Worm (Caenorhabditis elegans) whole organism, young adult: ENCODE results near the gene M03A1.8.

Experiments
- B0261.1 ChIP-seq: sonication (generic microtip); optimal IDR thresholded peaks from 2 replicates; lab custom pipeline; 2016; ENCODE audit warnings: mild to moderate bottlenecking, missing genetic modification characterization, moderate library complexity, missing compliant biosample characterization
- C06A6.2 ChIP-seq: fragments of 200-800 bp; sonication (Bioruptor generic); conservative IDR thresholded peaks from 2 replicates; pipeline ENCODE4 v1.3.6; 2022; ENCODE audit warnings: missing genetic modification characterization, missing compliant biosample characterization
- F22D6.2 ChIP-seq: sonication (generic microtip); optimal IDR thresholded peaks from 2 replicates; lab custom pipeline; 2016; ENCODE audit warnings: mild to moderate bottlenecking, missing genetic modification characterization, missing compliant biosample characterization
- F37B4.10 ChIP-seq: fragments of 200-800 bp; sonication (Bioruptor generic); IDR thresholded peaks from 2 replicates; pipeline ENCODE4 v1.3.6; 2022; ENCODE audit warnings: missing genetic modification characterization, missing compliant biosample characterization
- F57C9.4 ChIP-seq: sonication (generic microtip); optimal IDR thresholded peaks from 2 replicates; lab custom pipeline; 2017; ENCODE audit warnings: mild to moderate bottlenecking, missing genetic modification characterization, missing compliant biosample characterization
- K11D2.4 ChIP-seq: fragments of 200-800 bp; sonication (Bioruptor generic); IDR thresholded peaks from 2 replicates; pipeline ENCODE4 v1.3.6; 2022; ENCODE audit warnings: missing genetic modification reagents, missing genetic modification characterization, missing compliant biosample characterization
- K12H6.12 ChIP-seq: fragments of 200-800 bp; sonication (Bioruptor generic); optimal IDR thresholded peaks from 2 replicates; lab custom pipeline; 2018; ENCODE audit warnings: mild to moderate bottlenecking, missing genetic modification characterization, missing compliant biosample characterization
- Y67H2A.10 ChIP-seq: fragments of 200-800 bp; sonication (Bioruptor generic); conservative IDR thresholded peaks from 2 replicates; pipeline ENCODE4 v1.3.6; 2022; ENCODE audit warnings: missing genetic modification reagents, missing genetic modification characterization, missing compliant biosample characterization
- athp-1 ChIP-seq: sonication (generic microtip); optimal IDR thresholded peaks from 2 replicates; lab custom pipeline; 2017; ENCODE audit warnings: mild to moderate bottlenecking, missing genetic modification characterization, missing compliant biosample characterization
- attf-6 ChIP-seq: fragments of 200-800 bp; sonication (Bioruptor generic); IDR thresholded peaks from 2 replicates; pipeline ENCODE4 v1.3.6; 2022; ENCODE audit warnings: missing genetic modification reagents, missing genetic modification characterization, missing compliant biosample characterization
- bed-2 ChIP-seq: fragments of 200-800 bp; sonication (Bioruptor generic); IDR thresholded peaks from 2 replicates; pipeline ENCODE4 v1.3.6; 2022; ENCODE audit warnings: missing genetic modification reagents, missing genetic modification characterization, missing compliant biosample characterization
- ccch-3 ChIP-seq: fragments of 200-800 bp; sonication (Bioruptor generic); optimal IDR thresholded peaks from 2 replicates; lab custom pipeline; 2018; ENCODE audit warnings: mild to moderate bottlenecking, missing genetic modification characterization, missing compliant biosample characterization
- cebp-2 ChIP-seq: fragments of 200-800 bp; sonication (Bioruptor generic); IDR thresholded peaks from 2 replicates; pipeline ENCODE4 v1.3.6; 2022; ENCODE audit warnings: missing genetic modification characterization, missing compliant biosample characterization
- ceh-27 ChIP-seq: fragments of 200-800 bp; sonication (Bioruptor generic); optimal IDR thresholded peaks from 2 replicates; lab custom pipeline; 2018; ENCODE audit warnings: mild to moderate bottlenecking, missing genetic modification characterization, moderate library complexity, missing compliant biosample characterization
- ceh-40 ChIP-seq: fragments of 200-800 bp; sonication (Bioruptor generic); IDR thresholded peaks from 2 replicates; pipeline ENCODE4 v1.3.6; 2022; ENCODE audit warnings: missing genetic modification characterization, missing compliant biosample characterization
- ceh-79 ChIP-seq: sonication (generic microtip); optimal IDR thresholded peaks from 2 replicates; lab custom pipeline; 2017; ENCODE audit warnings: mild to moderate bottlenecking, missing genetic modification characterization, missing compliant biosample characterization
- ceh-91 ChIP-seq: fragments of 200-800 bp; sonication (Bioruptor generic); IDR thresholded peaks from 2 replicates; pipeline ENCODE4 v1.3.6; 2022; ENCODE audit warnings: missing genetic modification reagents, missing genetic modification characterization, missing compliant biosample characterization
- dpl-1 ChIP-seq: fragments of 150-350 bp; optimal IDR thresholded peaks from 2 replicates; lab custom pipeline; 2014; ENCODE audit warnings: missing biosample characterization, missing genetic modification reagents, missing genetic modification characterization
- egl-44 ChIP-seq: fragments of 200-800 bp; sonication (Bioruptor generic); IDR thresholded peaks from 2 replicates; pipeline ENCODE4 v1.3.6; 2022; ENCODE audit warnings: missing genetic modification reagents, missing genetic modification characterization, missing compliant biosample characterization
- egrh-3 ChIP-seq: fragments of 200-800 bp; sonication (Bioruptor generic); IDR thresholded peaks from 2 replicates; pipeline ENCODE4 v1.3.6; 2022; ENCODE audit warnings: missing genetic modification reagents, missing genetic modification characterization, missing compliant biosample characterization
- fkh-3 ChIP-seq: sonication (generic microtip); optimal IDR thresholded peaks from 2 replicates; lab custom pipeline; 2016; ENCODE audit warnings: mild to moderate bottlenecking, missing genetic modification characterization, missing compliant biosample characterization
- gei-17 ChIP-seq: fragments of 200-800 bp; sonication (Bioruptor generic); optimal IDR thresholded peaks from 2 replicates; lab custom pipeline; 2018; ENCODE audit warnings: mild to moderate bottlenecking, missing genetic modification characterization, missing compliant biosample characterization
- hlh-26 ChIP-seq: fragments of 200-800 bp; sonication (Bioruptor generic); conservative IDR thresholded peaks from 2 replicates; pipeline ENCODE4 v1.3.6; 2022; ENCODE audit warnings: missing genetic modification reagents, missing genetic modification characterization, missing compliant biosample characterization
- hrde-1 ChIP-seq: sonication (generic microtip); optimal IDR thresholded peaks from 2 replicates; lab custom pipeline; 2016; ENCODE audit warnings: missing genetic modification characterization, mild to moderate bottlenecking, missing compliant biosample characterization, moderate library complexity, missing genotype, missing genetic modification reagents, borderline replicate concordance
- madf-3 ChIP-seq: fragments of 200-800 bp; sonication (Bioruptor generic); IDR thresholded peaks from 2 replicates; pipeline ENCODE4 v1.3.6; 2022; ENCODE audit warnings: missing genetic modification reagents, missing genetic modification characterization, missing compliant biosample characterization
- madf-8 ChIP-seq: fragments of 200-800 bp; sonication (Bioruptor generic); conservative IDR thresholded peaks from 2 replicates; pipeline ENCODE4 v1.3.6; 2022; ENCODE audit warnings: missing genetic modification reagents, missing genetic modification characterization, missing compliant biosample characterization
- mxl-1 ChIP-seq: sonication (generic microtip); optimal IDR thresholded peaks from 2 replicates; lab custom pipeline; 2016; ENCODE audit warnings: missing genetic modification characterization, missing compliant biosample characterization
- nfya-2 ChIP-seq: fragments of 200-800 bp; sonication (Bioruptor generic); IDR thresholded peaks from 2 replicates; pipeline ENCODE4 v1.3.6; 2022; ENCODE audit warnings: missing genetic modification reagents, missing genetic modification characterization, missing compliant biosample characterization
- nfyb-1 ChIP-seq: fragments of 200-800 bp; sonication (Bioruptor generic); IDR thresholded peaks from 2 replicates; pipeline ENCODE4 v1.3.6; 2022; ENCODE audit warnings: missing genetic modification reagents, missing genetic modification characterization, missing compliant biosample characterization
- nhr-90 ChIP-seq: sonication (generic microtip); optimal IDR thresholded peaks from 2 replicates; lab custom pipeline; 2016; ENCODE audit warnings: missing genotype, mild to moderate bottlenecking, missing genetic modification characterization, missing compliant biosample characterization
- pbrm-1 ChIP-seq: fragments of 200-800 bp; sonication (Bioruptor generic); IDR thresholded peaks from 2 replicates; pipeline ENCODE4 v1.3.6; 2022; ENCODE audit warnings: missing genetic modification reagents, missing genetic modification characterization, missing compliant biosample characterization
- rcor-1 ChIP-seq: fragments of 200-800 bp; sonication (Bioruptor generic); IDR thresholded peaks from 2 replicates; pipeline ENCODE4 v1.3.6; 2022; ENCODE audit warnings: missing genetic modification reagents, missing genetic modification characterization, missing compliant biosample characterization
- rec-8 ChIP-seq, 2 experiments: sonication (generic microtip); optimal IDR thresholded peaks; 2 replicates each; lab custom pipeline; 2016; ENCODE audit warnings: mild to moderate bottlenecking in 2 of 2, missing genetic modification characterization in 2 of 2, missing genetic modification reagents in 2 of 2, missing genotype in 2 of 2, missing biosample characterization in 1 of 2, missing compliant biosample characterization in 1 of 2, moderate library complexity in 1 of 2
- repo-1 ChIP-seq: sonication (generic microtip); optimal IDR thresholded peaks from 2 replicates; lab custom pipeline; 2017; ENCODE audit warnings: mild to moderate bottlenecking, missing genetic modification characterization, missing compliant biosample characterization
- rpc-1 ChIP-seq, 2 experiments: fragments of 150-350 bp in 1 of 2; sonication (generic microtip) in 1 of 2; optimal IDR thresholded peaks; 2 replicates each; lab custom pipeline; 2014 to 2018; ENCODE audit warnings: missing biosample characterization in 1 of 2, missing genetic modification characterization in 1 of 2, missing genetic modification reagents in 1 of 2, missing genotype in 1 of 2
- somi-1 ChIP-seq: fragments of 200-800 bp; sonication (Bioruptor generic); optimal IDR thresholded peaks from 2 replicates; lab custom pipeline; 2018; ENCODE audit warnings: mild to moderate bottlenecking, missing genetic modification characterization, missing compliant biosample characterization
- unc-130 ChIP-seq: sonication (generic microtip); optimal IDR thresholded peaks from 2 replicates; lab custom pipeline; 2016; ENCODE audit warnings: missing genetic modification reagents, missing genetic modification characterization, missing compliant biosample characterization
- unc-62 ChIP-seq: fragments of 150-350 bp; optimal IDR thresholded peaks from 2 replicates; lab custom pipeline; 2014; ENCODE audit warnings: missing biosample characterization, missing genetic modification reagents, missing genetic modification characterization
- xnd-1 ChIP-seq: sonication (generic microtip); optimal IDR thresholded peaks from 2 replicates; lab custom pipeline; 2016; ENCODE audit warnings: missing genotype, missing genetic modification reagents, missing genetic modification characterization, missing compliant biosample characterization
- zim-3 ChIP-seq: sonication (generic microtip); optimal IDR thresholded peaks from 2 replicates; lab custom pipeline; 2017; ENCODE audit warnings: mild to moderate bottlenecking, missing genetic modification characterization, moderate library complexity, missing compliant biosample characterization
- ztf-25 ChIP-seq: fragments of 200-800 bp; sonication (Bioruptor generic); IDR thresholded peaks from 2 replicates; pipeline ENCODE4 v1.3.6; 2022; ENCODE audit warnings: missing genetic modification reagents, missing genetic modification characterization, missing compliant biosample characterization
- ztf-26 ChIP-seq: sonication (generic microtip); optimal IDR thresholded peaks from 2 replicates; lab custom pipeline; 2017; ENCODE audit warnings: missing genetic modification characterization, missing compliant biosample characterization
- ztf-6 ChIP-seq: fragments of 200-800 bp; sonication (Bioruptor generic); IDR thresholded peaks from 2 replicates; pipeline ENCODE4 v1.3.6; 2022; ENCODE audit warnings: missing genetic modification reagents, missing genetic modification characterization, missing compliant biosample characterization

Gene M03A1.8

ce11 chrII:4600818-4601217 is 40.7 kb downstream of the M03A1.8 start:
- TF ChIP-seq bed-2 (GFP tag; lab: Robert Waterston, UW) (no peak), F22D6.2 (tag; lab: Kevin White, UChicago) (no peak), xnd-1 (no peak), mxl-1 (tag; lab: Kevin White, UChicago) (no peak), F37B4.10 (GFP tag; lab: Robert Waterston, UW) (no peak), B0261.1 (tag; lab: Kevin White, UChicago) (no peak), ceh-79 (no peak), nfyb-1 (GFP tag; lab: Robert Waterston, UW) (peak; percentile 70; the same call in 1 of the 2 replicates)
- TF ChIP-seq, all 124 proteins: peak for 1

ce11 chrII:4601256-4601655 is 41.1 kb downstream of the M03A1.8 start, which contains the start of gene ipla-1:
TSS of gene ipla-1 (minus strand) at chrII:4601356.
- no peak for TF ChIP-seq cebp-2 (GFP tag; lab: Robert Waterston, UW)
- TF ChIP-seq pbrm-1 (GFP tag; lab: Robert Waterston, UW) = 0 out of 2 replicates have a peak, but pooled peaks have one; percentile 24

- TF ChIP-seq mxl-1 (tag; lab: Kevin White, UChicago) (no peak), K11D2.4 (GFP tag; lab: Robert Waterston, UW) (no peak), nfya-2 (GFP tag; lab: Robert Waterston, UW) (no peak), zim-3 (tag; lab: Kevin White, UChicago) (no peak), unc-62 (GFP tag; lab: Kevin White, UChicago) (no peak), ceh-40 (GFP tag; lab: Robert Waterston, UW) (no peak), F57C9.4 (tag; lab: Kevin White, UChicago) (no peak), ztf-26 (tag; lab: Kevin White, UChicago) (no peak)
Measured at ce11 chrII:4602533-4602932, 42.4 kb downstream of the M03A1.8 start, which contains the start of gene coa-3. TSS of gene coa-3 (minus strand) at chrII:4602633.

ce11 chrII:4603035-4603434 is 42.9 kb downstream of the M03A1.8 start, which contains the start of gene F35D11.4:
TSS of gene F35D11.4 (plus strand) at chrII:4603427.
- TF ChIP-seq egrh-3 (GFP tag; lab: Robert Waterston, UW) (peak; percentile 46; the same call in 1 of the 2 replicates), attf-6 (GFP tag; lab: Robert Waterston, UW) (no peak), repo-1 (tag; lab: Kevin White, UChicago) (no peak), fkh-3 (no peak), ceh-27 (GFP tag; lab: Kevin White, UChicago) (peak; percentile 85), dpl-1 (GFP tag; lab: Kevin White, UChicago) (peak; percentile 76), ztf-25 (GFP tag; lab: Robert Waterston, UW) (no peak), rpc-1 (optimal IDR thresholded peaks at IDR 0.05; lab: Kevin White, UChicago) (no peak), rpc-1 (tag; optimal IDR thresholded peaks at IDR 0.05; lab: Kevin White, UChicago) (no peak), hrde-1 (no peak), K11D2.4 (GFP tag; lab: Robert Waterston, UW) (peak; percentile 59; the same call in 1 of the 2 replicates), somi-1 (GFP tag; lab: Kevin White, UChicago) (no peak), Y67H2A.10 (GFP tag; lab: Robert Waterston, UW) (0 out of 2 replicates have a peak, but pooled peaks have one; percentile 21), ccch-3 (no peak), K12H6.12 (tag; lab: Kevin White, UChicago) (peak; percentile 52), gei-17 (no peak), C06A6.2 (GFP tag; lab: Robert Waterston, UW) (no peak), nhr-90 (tag; lab: Kevin White, UChicago) (no peak), ceh-91 (peak; percentile 43; the same call in 1 of the 2 replicates), rcor-1 (GFP tag; lab: Robert Waterston, UW) (peak; percentile 40; the same call in 1 of the 2 replicates), egl-44 (no peak), madf-8 (peak; percentile 78), unc-130 (GFP tag; lab: Kevin White, UChicago) (peak; percentile 86), madf-3 (no peak), ztf-6 (GFP tag; lab: Robert Waterston, UW) (no peak; the same call in 1 of the 2 replicates), ztf-26 (tag; lab: Kevin White, UChicago) (no peak), cebp-2 (GFP tag; lab: Robert Waterston, UW) (no peak), hlh-26 (GFP tag; lab: Robert Waterston, UW) (no peak), athp-1 (tag; lab: Kevin White, UChicago) (peak; percentile 46), B0261.1 (tag; lab: Kevin White, UChicago) (no peak), rec-8 (tag; optimal IDR thresholded peaks at IDR 0.05; lab: Kevin White, UChicago) (peak; percentile 47 to 61)
